Fruit fly (Drosophila melanogaster): ENCODE results near the gene Xe7.
A peak's percentile ranks its signal among the peaks of the same experiment; 100 is the strongest.

Xe7 gene

DNA sequence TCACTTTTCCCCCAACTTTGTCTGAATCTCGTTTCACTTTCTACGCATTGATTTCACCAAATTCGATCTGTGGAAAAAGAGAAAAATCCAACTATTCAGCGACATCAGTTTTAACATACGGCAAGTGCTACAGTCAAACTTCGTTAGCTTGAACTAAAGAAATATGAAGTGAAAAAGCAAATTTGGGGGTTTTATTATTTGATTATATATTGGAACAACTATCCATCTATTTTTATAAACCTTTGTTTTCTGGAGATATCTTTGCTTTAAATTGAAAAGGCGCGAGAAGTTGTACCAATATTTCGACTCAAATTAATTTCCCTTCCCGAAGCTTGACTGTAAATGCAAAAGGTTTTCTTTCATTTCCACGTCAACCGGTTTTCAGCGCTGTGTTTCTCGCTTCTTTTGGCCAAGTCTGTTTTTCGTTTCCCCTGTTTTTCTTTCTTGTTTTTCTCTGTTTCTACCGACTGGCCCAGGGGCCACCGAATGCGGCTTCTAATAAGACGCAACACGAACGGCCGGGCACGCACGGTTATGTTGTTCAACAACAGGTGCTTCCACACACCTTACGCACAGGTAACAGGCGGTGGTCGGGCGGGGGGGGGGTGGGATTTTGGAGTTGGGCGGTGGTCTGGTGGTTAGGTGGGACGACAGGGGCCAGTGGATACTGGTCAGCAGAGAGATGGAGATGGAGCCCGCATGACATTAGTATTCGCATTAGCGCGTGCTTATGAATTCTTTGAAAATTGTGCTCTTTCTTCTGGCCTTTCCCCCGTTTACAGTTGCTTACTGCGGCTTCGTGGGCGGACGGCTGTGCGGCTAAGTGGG is 14.0 kb upstream of the Xe7 start:
- TF ChIP-seq CG17801 (GFP tag; optimal IDR thresholded peaks at IDR 0.05; ENCODE audit: partially characterized antibody) = no peak

DNA sequence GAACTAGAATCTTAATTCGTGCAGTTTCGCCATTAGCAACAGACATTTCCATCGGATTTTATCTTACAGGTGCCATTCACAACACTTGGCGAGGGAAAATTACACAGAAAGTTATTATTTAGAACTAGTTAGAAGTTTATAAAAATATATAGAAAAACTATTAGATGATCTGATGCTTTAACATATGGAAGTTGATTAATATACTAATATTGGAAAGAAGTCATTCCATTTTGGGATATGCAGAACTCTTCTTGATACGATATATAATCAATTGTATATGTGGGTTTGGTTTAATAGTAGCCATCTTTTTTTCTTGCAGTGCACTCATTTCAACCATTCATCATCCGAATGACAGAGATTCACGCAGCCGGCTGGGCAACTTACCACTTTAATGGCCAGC is 13.1 kb upstream of the Xe7 start:
- no peak for TF ChIP-seq CG17801 (GFP tag; optimal IDR thresholded peaks at IDR 0.05; ENCODE audit: partially characterized antibody)

dm6 chr3R:5672658-5673217 is 3.6 kb upstream of the Xe7 start:
- peak; percentile 62 for TF ChIP-seq CG17801 (GFP tag; optimal IDR thresholded peaks at IDR 0.05; ENCODE audit: partially characterized antibody)

DNA sequence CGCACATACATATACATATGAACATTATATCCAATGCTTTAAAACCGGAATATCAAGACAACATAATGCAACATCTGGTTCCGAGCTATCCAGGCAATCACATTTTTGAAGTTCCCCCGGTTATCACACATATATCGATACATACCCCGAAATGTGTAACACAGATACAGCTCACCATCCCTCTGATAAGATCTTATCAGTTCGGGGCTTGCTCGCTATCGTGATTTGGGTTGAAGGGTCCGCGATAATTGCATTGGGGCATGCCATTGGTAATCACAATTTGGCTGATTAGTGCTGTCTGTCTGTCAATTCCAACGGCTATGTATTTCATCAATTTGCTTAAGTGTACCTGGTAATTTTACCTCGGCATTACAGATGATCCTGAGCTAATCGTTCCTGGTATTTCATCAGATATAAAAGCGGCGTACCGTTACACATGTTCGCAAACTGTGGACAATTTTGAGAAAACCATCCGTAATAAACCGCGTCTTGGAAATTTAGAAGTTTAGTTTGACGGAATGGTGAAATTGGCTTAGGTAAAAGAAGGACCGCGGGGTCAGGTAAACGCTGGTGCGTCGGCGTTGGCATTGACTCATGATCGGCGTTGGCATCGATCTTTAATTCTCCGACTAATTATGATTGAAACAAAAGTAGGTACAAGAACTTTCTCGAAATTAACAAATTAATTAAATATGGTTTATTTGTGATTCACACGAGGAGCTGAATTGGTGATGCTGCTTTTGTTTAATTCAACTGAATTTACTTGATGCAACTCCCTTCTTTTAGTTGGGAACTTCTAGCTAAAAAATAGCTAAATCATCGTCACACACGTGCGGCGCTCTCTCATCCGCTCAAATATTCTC is 2.9 kb upstream of the Xe7 start:
- TF ChIP-seq CG17801 (GFP tag; optimal IDR thresholded peaks at IDR 0.05; ENCODE audit: partially characterized antibody) = no peak

DNA sequence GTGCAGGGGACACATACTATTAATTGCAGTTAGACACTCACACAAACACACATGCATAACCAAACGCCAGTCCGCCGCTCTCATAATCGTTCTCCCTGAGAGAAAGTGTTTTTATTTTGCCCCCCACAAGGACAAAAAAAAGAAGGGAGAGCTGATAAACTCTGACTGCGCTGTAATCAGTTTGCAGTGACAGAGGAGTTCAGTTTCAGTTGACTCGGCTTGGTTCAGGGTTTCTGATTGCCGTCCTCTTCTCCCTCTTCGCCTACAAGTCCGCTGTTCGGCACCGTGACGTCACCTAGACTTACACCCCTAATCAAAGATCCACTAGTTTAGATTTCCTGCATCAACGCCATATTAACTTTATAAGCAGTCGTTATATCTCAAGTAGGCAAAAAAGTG is 2.1 kb upstream of the Xe7 start:
- no peak for TF ChIP-seq CG17801 (GFP tag; optimal IDR thresholded peaks at IDR 0.05; ENCODE audit: partially characterized antibody)

- peak; percentile 30 for TF ChIP-seq CG17801 (GFP tag; optimal IDR thresholded peaks at IDR 0.05; ENCODE audit: partially characterized antibody)
These were observed 1.6 kb upstream of the Xe7 start for dm6 chr3R:5670660-5671264.

- TF ChIP-seq CG17801 (GFP tag; optimal IDR thresholded peaks at IDR 0.05; ENCODE audit: partially characterized antibody) = no peak
These were observed 866 bp upstream of the Xe7 start for dm6 chr3R:5669740-5670659.

DNA sequence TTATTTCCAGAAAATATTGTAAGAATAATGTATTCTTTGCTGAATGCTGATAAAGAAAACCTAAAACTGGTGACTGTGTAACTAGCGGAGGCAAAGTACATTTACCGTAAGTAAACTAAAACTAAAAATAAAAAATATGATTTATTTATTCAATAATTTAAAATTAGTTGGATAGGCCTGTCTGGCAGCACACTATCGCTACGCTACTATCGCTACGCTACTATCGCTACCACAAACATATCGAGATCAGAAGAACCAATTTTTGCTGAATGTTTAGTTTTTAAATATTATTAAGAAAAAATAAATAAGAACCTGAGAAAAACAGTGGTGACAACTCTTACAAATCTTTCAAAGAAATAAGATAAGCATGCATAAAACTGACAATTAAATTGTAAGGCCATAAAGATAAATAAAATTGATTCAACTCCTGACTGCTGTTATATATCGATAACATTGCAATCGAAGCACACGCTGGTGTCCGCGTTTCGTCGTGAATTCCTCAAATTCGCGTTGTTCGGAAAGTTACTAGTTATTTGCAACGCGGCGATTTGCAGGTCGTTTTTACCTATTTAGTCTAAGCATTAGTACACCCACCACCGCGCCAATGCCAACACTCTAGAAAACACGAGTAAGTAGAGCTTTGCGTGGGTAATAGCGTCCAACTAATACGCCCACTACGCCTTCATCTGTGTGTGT is 8.8 kb downstream of the Xe7 start, which contains the start of gene Wdr33:
Gene Wdr33, plus strand, starts transcription at position 438 of the 696 bp plus-strand sequence.
- no peak for TF ChIP-seq CG17801 (GFP tag; optimal IDR thresholded peaks at IDR 0.05; ENCODE audit: partially characterized antibody)

dm6 chr3R:5659829-5660197 is 9.3 kb downstream of the Xe7 start, which contains the start of gene CG2182:
Gene CG2182 (minus strand): TSS chr3R:5659912.
- no peak for TF ChIP-seq CG17801 (GFP tag; optimal IDR thresholded peaks at IDR 0.05; ENCODE audit: partially characterized antibody)

dm6 chr3R:5658984-5659802 is 9.9 kb downstream of the Xe7 start:
- TF ChIP-seq CG17801 (GFP tag; optimal IDR thresholded peaks at IDR 0.05; ENCODE audit: partially characterized antibody) = no peak

DNA sequence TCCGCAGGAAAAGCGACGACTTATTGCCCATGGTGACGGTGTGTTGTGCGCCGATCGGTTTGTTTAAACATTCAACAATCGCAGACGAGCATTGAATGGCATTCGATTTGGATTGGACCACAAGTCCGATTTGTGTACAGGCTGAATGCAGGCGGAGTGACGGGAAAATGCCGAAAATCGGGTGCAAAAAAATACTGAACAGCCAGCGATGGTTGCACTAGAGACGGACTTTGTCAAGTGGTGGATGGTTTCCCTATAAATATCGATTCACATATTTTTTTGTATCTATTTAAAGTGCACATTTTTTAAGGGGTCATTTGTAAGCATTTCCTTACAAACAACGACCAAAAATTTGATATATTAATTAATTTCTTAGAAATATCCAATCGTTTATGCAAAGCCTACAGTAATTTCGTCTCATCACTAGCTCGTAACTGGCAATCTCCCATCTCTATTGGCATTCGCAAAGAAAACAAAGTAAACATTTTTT is 14.4 kb downstream of the Xe7 start, which contains the start of the genes elm and MED27:
Gene elm, minus strand, starts transcription at position 170 of the 490 bp plus-strand sequence.
Gene MED27, plus strand, starts transcription at position 448 of the 490 bp plus-strand sequence.
- peak; percentile 93 for TF ChIP-seq CG17801 (GFP tag; optimal IDR thresholded peaks at IDR 0.05; ENCODE audit: partially characterized antibody)

- TF ChIP-seq CG17801 (GFP tag; optimal IDR thresholded peaks at IDR 0.05; ENCODE audit: partially characterized antibody) = no peak
These were observed 15.2 kb downstream of the Xe7 start for dm6 chr3R:5653887-5654286.
